Fruit fly (Drosophila melanogaster) whole organism, adult: ENCODE measurements around the gene Gr64f.

Experiments used
- kay ChIP-seq: fragments of 200-800 bp; sonication (Bioruptor generic); peaks from one replicate; lab custom pipeline; 2016; ENCODE audit warnings: missing biosample characterization, missing genetic modification characterization, borderline replicate concordance
- pad ChIP-seq: fragments of 200-800 bp; sonication (Bioruptor generic); optimal IDR thresholded peaks from 3 replicates; lab custom pipeline; 2017; ENCODE audit warnings: missing biosample characterization, missing genetic modification characterization, mild to moderate bottlenecking, moderate library complexity, missing genetic modification reagents

- TF ChIP-seq kay (GFP tag; lab: Kevin White, UChicago): peak; percentile 82
- no peak for TF ChIP-seq pad (GFP tag; lab: Kevin White, UChicago)
These were observed 32.8 kb downstream of the Gr64f start for dm6 chr3L:4068368-4068767.
